Fruit fly (Drosophila melanogaster): ENCODE measurements around the gene CG2233.

The CG2233 gene

dm6 chrX:8057837-8058445, 20.6 kb upstream of the CG2233 start (continued):
- TF ChIP-seq CkIIα-i1 (GFP tag; IDR thresholded peaks at IDR 0.05) (no peak), CG12744 (GFP tag; optimal IDR thresholded peaks at IDR 0.05) (no peak), ranshi (GFP tag; IDR thresholded peaks at IDR 0.05) (no peak), zen (tag; optimal IDR thresholded peaks at IDR 0.05) (no peak), CG11247 (GFP tag; IDR thresholded peaks at IDR 0.05) (no peak), zen2 (GFP tag; IDR thresholded peaks at IDR 0.05; ENCODE audit: partially characterized antibody) (peak; percentile 11; the same call in 1 of the 3 replicates), CG15601 (tag; optimal IDR thresholded peaks at IDR 0.05) (no peak), BtbVII (GFP tag; optimal IDR thresholded peaks at IDR 0.05) (no peak), CG10565 (GFP tag; optimal IDR thresholded peaks at IDR 0.05) (no peak), CG2116 (GFP tag; optimal IDR thresholded peaks at IDR 0.05) (no peak), CG32772 (GFP tag; IDR thresholded peaks at IDR 0.05) (no peak), Hr39 (optimal IDR thresholded peaks at IDR 0.05) (no peak), CG34224 (GFP tag; IDR thresholded peaks at IDR 0.05; ENCODE audit: partially characterized antibody) (peak; percentile 43; the same call in 2 of the 3 replicates), CG1024 (GFP tag; IDR thresholded peaks at IDR 0.05) (no peak), eve (GFP tag; optimal IDR thresholded peaks at IDR 0.05) (peak in 1 of 2 experiments; percentile 52), CG2712 (tag; optimal IDR thresholded peaks at IDR 0.05) (peak; percentile 12), CG6854 (GFP tag; optimal IDR thresholded peaks at IDR 0.05) (no peak), CG12391 (tag; optimal IDR thresholded peaks at IDR 0.05) (peak; percentile 24)

- TF ChIP-seq onecut (GFP tag; IDR thresholded peaks at IDR 0.05) (peak; percentile 27; the same call in 1 of the 2 replicates), CG33213 (GFP tag; optimal IDR thresholded peaks at IDR 0.05) (no peak), ranshi (GFP tag; IDR thresholded peaks at IDR 0.05) (no peak; the same call in 1 of the 2 replicates), CG15696 (tag; optimal IDR thresholded peaks at IDR 0.05) (peak; percentile 67), zen (tag; optimal IDR thresholded peaks at IDR 0.05) (peak; percentile 12), ftz-f1 (GFP tag; optimal IDR thresholded peaks at IDR 0.05) (no peak), ewg (GFP tag; optimal IDR thresholded peaks at IDR 0.05) (peak; percentile 54), CG3995 (GFP tag; optimal IDR thresholded peaks at IDR 0.05) (peak; percentile 9), CG10654 (GFP tag; optimal IDR thresholded peaks at IDR 0.05) (peak; percentile 33), Eip74EF (GFP tag; optimal IDR thresholded peaks at IDR 0.05) (peak in 1 of 2 experiments; percentile 61), Myb (GFP tag; optimal IDR thresholded peaks at IDR 0.05) (peak; percentile 59), sisA (GFP tag; IDR thresholded peaks at IDR 0.05) (peak; percentile 35; the same call in 1 of the 2 replicates), Dp (GFP tag; optimal IDR thresholded peaks at IDR 0.05) (no peak), CG8089 (GFP tag; optimal IDR thresholded peaks at IDR 0.05) (peak; percentile 68), CG32532 (GFP tag; IDR thresholded peaks at IDR 0.05) (peak; percentile 31; the same call in 1 of the 2 replicates), CG8765 (GFP tag; IDR thresholded peaks at IDR 0.05) (no peak), repo (GFP tag; optimal IDR thresholded peaks at IDR 0.05) (peak; percentile 71), CG16813 (GFP tag; IDR thresholded peaks at IDR 0.05; ENCODE audit: partially characterized antibody) (no peak), CG3281 (GFP tag; optimal IDR thresholded peaks at IDR 0.05) (peak; percentile 81), sr (GFP tag; IDR thresholded peaks at IDR 0.05) (no peak), Xrp1 (GFP tag; IDR thresholded peaks at IDR 0.05) (peak; percentile 63), CG17612 (GFP tag; IDR thresholded peaks at IDR 0.05) (no peak), CG7839 (tag; optimal IDR thresholded peaks at IDR 0.05) (peak; percentile 85), Elba2 (GFP tag; optimal IDR thresholded peaks at IDR 0.05) (no peak), CG13775 (GFP tag; optimal IDR thresholded peaks at IDR 0.05) (peak; percentile 78), grau (tag; optimal IDR thresholded peaks at IDR 0.05) (peak; percentile 83), sug (tag; optimal IDR thresholded peaks at IDR 0.05) (peak; percentile 60), maf-S (GFP tag; optimal IDR thresholded peaks at IDR 0.05) (peak; percentile 75), vfl (GFP tag; optimal IDR thresholded peaks at IDR 0.05) (peak; percentile 41), hb (GFP tag; IDR thresholded peaks at IDR 0.05; ENCODE audit: partially characterized antibody) (no peak), CG10462 (GFP tag; optimal IDR thresholded peaks at IDR 0.05) (no peak), CG17568 (GFP tag; optimal IDR thresholded peaks at IDR 0.05) (peak; percentile 37), Ets97D (GFP tag; optimal IDR thresholded peaks at IDR 0.05) (peak; percentile 15), otp (GFP tag; IDR thresholded peaks at IDR 0.05) (no peak)
Measured at dm6 chrX:8057299-8057730, 20.0 kb upstream of the CG2233 start.

All from whole organism, embryonic.